Fruit fly (Drosophila melanogaster) Kc167 (cell line): ENCODE measurements around the gene CG1572.

Experiments used
- Sin3A ChIP-seq: fragments of >200 bp; optimal IDR thresholded peaks from 2 replicates; lab custom pipeline; 2018; ENCODE audit warnings: missing external identifiers
- psq ChIP-seq: fragments of >200 bp; optimal IDR thresholded peaks from 2 replicates; lab custom pipeline; 2017; ENCODE audit warnings: missing external identifiers

DNA sequence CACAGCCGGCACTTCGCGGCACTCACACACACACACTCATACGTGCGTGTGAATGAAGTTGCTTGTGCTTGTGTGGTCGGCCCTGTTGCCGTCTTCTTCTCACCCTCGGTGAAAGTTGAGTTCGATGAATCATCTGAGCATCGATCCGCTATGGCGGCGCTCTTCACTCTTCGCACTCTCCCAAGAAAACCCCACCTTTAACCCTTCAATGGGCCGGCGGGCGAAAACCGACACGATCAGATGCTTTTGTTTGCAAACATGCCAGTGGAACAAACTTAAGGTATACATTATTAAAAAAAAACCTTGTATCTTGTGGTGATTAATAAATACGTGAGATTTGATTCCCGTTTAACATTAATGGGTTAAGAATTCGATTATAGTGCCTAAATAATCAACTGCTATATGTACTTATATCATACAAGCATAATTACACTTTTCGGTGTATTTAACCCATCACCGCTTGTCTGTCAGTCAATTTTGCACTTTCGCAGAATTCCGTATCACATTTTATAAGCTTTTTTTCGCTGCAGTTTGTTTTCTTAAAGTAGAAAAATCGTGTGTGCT, 42.4 kb upstream of the CG1572 start:
- no peak for TF ChIP-seq psq (lab: Kevin White, UChicago)
- no peak for TF ChIP-seq Sin3A (lab: Kevin White, UChicago)
